Fruit fly (Drosophila melanogaster) Kc167 (cell line): ENCODE data around the gene Grip91.

ENCODE experiments used
- Myc ChIP-seq: fragments of >200 bp; optimal IDR thresholded peaks from 2 replicates; lab custom pipeline; 2017; ENCODE audit warnings: missing external identifiers
- Sin3A ChIP-seq: fragments of >200 bp; optimal IDR thresholded peaks from 2 replicates; lab custom pipeline; 2018; ENCODE audit warnings: missing external identifiers
- insv ChIP-seq: fragments of >200 bp; optimal IDR thresholded peaks from 3 replicates; lab custom pipeline; 2018; ENCODE audit warnings: missing external identifiers
- ttk ChIP-seq: sonication (Bioruptor generic); optimal IDR thresholded peaks from 2 replicates; lab custom pipeline; 2017; ENCODE audit warnings: missing external identifiers

DNA sequence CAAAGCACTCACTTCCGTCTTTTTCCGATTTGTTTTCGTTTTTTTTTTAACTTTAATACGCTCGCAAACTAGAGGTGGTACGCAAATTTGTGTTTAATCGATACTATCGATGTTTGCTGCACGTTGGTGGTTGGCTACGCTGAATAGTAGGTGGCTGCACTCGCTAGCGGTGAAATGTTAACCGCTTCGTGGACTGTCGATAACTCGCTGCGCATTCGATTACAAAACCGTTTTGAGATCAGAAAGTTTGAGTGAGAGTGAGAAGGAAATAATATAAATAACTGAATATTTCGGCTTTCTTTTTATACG is 8.4 kb downstream of the Grip91 start, which contains the start of gene g:
- no peak for TF ChIP-seq insv (lab: Kevin White, UChicago)
- no peak for TF ChIP-seq ttk (lab: Kevin White, UChicago)
- no peak for TF ChIP-seq Myc (lab: Kevin White, UChicago)
- no peak for TF ChIP-seq Sin3A
